Fruit fly (Drosophila melanogaster): ENCODE results near the gene H2.0.

H2.0 gene

dm6 chr2L:5997609-5998229 lies 21.5 kb downstream of the H2.0 start (continued):
- TF ChIP-seq CG7368 (GFP tag; optimal IDR thresholded peaks at IDR 0.05) (peak; percentile 12), CG16779 (tag; optimal IDR thresholded peaks at IDR 0.05) (no peak), acj6 (GFP tag; optimal IDR thresholded peaks at IDR 0.05) (no peak), esn (GFP tag; optimal IDR thresholded peaks at IDR 0.05) (peak; percentile 45), achi (GFP tag; optimal IDR thresholded peaks at IDR 0.05) (peak; percentile 72), cyc (GFP tag; optimal IDR thresholded peaks at IDR 0.05) (no peak), eg (GFP tag; IDR thresholded peaks at IDR 0.05) (no peak), CG3919 (GFP tag; optimal IDR thresholded peaks at IDR 0.05) (no peak), pdm3 (GFP tag; optimal IDR thresholded peaks at IDR 0.05) (no peak), CG8119 (GFP tag; IDR thresholded peaks at IDR 0.05) (peak; percentile 35; the same call in 1 of the 3 replicates), dsx (GFP tag; optimal IDR thresholded peaks at IDR 0.05; ENCODE audit: poor library complexity, severe bottlenecking) (no peak), CG4318 (GFP tag; optimal IDR thresholded peaks at IDR 0.05) (no peak), net (GFP tag; optimal IDR thresholded peaks at IDR 0.05) (no peak), CG11294 (GFP tag; IDR thresholded peaks at IDR 0.05) (no peak), fkh (GFP tag; optimal IDR thresholded peaks at IDR 0.05) (no peak), CG6808 (GFP tag; optimal IDR thresholded peaks at IDR 0.05) (peak; percentile 60), CG6163 (GFP tag; IDR thresholded peaks at IDR 0.05) (0 out of 3 replicates have a peak, but pooled peaks have one; percentile 50), fd85E (GFP tag; optimal IDR thresholded peaks at IDR 0.05) (no peak), Eip93F (GFP tag; optimal IDR thresholded peaks at IDR 0.05) (no peak), ss (GFP tag; optimal IDR thresholded peaks at IDR 0.05) (peak; percentile 30 to 78), Gug (GFP tag; IDR thresholded peaks at IDR 0.05) (no peak), Sox14 (GFP tag; optimal IDR thresholded peaks at IDR 0.05) (no peak), vri (GFP tag; optimal IDR thresholded peaks at IDR 0.05) (no peak), CG32006 (GFP tag; optimal IDR thresholded peaks at IDR 0.05) (no peak), CG8319 (GFP tag; optimal IDR thresholded peaks at IDR 0.05) (peak; percentile 12), CG31627 (GFP tag; optimal IDR thresholded peaks at IDR 0.05) (no peak), topi (GFP tag; optimal IDR thresholded peaks at IDR 0.05) (no peak)

dm6 chr2L:5990447-5990846 lies 28.8 kb downstream of the H2.0 start:
- no peak for TF ChIP-seq Hr38 (GFP tag; optimal IDR thresholded peaks at IDR 0.05)
- TF ChIP-seq Eip78C (GFP tag), result peak; percentile 54
- TF ChIP-seq CG6808 (GFP tag; optimal IDR thresholded peaks at IDR 0.05), result peak; percentile 39
- peak; percentile 31; the same call in 1 of the 3 replicates for TF ChIP-seq eg (GFP tag; IDR thresholded peaks at IDR 0.05)
- no peak for TF ChIP-seq CG3032 (tag; optimal IDR thresholded peaks at IDR 0.05)
- peak; percentile 3 for TF ChIP-seq spab (GFP tag; optimal IDR thresholded peaks at IDR 0.05)
- no peak for TF ChIP-seq CG9139 (GFP tag; optimal IDR thresholded peaks at IDR 0.05)
- no peak for TF ChIP-seq fd59A (GFP tag; optimal IDR thresholded peaks at IDR 0.05)
- TF ChIP-seq CG8319 (GFP tag; optimal IDR thresholded peaks at IDR 0.05), result no peak
- TF ChIP-seq CG1621 (tag; optimal IDR thresholded peaks at IDR 0.05), result no peak
- TF ChIP-seq ss (GFP tag; optimal IDR thresholded peaks at IDR 0.05), result peak in 1 of 2 experiments; percentile 49
- TF ChIP-seq pdm3 (GFP tag; optimal IDR thresholded peaks at IDR 0.05), result no peak
- TF ChIP-seq svp (GFP tag), result no peak

dm6 chr2L:5988115-5989092 lies 30.8 kb downstream of the H2.0 start:
- peak; percentile 39 for TF ChIP-seq vri (GFP tag; optimal IDR thresholded peaks at IDR 0.05)
- TF ChIP-seq CG3032 (tag; optimal IDR thresholded peaks at IDR 0.05), result no peak

Data from whole organism, prepupa.